Fruit fly (Drosophila melanogaster) whole organism, prepupa: ENCODE results near the gene Pfrx.

Experiments
- CG10631 ChIP-seq: fragments of 200-800 bp; sonication (Bioruptor generic); optimal IDR thresholded peaks from 2 replicates; lab custom pipeline; 2016; ENCODE audit warnings: missing biosample characterization, missing genetic modification characterization
- CG10669 ChIP-seq: fragments of 200-800 bp; sonication (Bioruptor generic); optimal IDR thresholded peaks from 3 replicates; lab custom pipeline; 2018; ENCODE audit warnings: missing biosample characterization, mild to moderate bottlenecking, missing genetic modification characterization, moderate library complexity
- CG11762 ChIP-seq: fragments of 200-800 bp; sonication (Bioruptor generic); optimal IDR thresholded peaks from 3 replicates; lab custom pipeline; 2016; ENCODE audit warnings: missing biosample characterization, missing genetic modification characterization; ENCODE audit not compliant: insufficient read depth
- CG11902 ChIP-seq: fragments of 200-800 bp; sonication (Bioruptor generic); optimal IDR thresholded peaks from 3 replicates; lab custom pipeline; 2016; ENCODE audit warnings: missing biosample characterization, missing genetic modification characterization
- CG15336 ChIP-seq: fragments of 200-800 bp; sonication (Bioruptor generic); IDR thresholded peaks from 2 replicates; pipeline ENCODE4 v1.3.6; 2022; ENCODE audit warnings: missing biosample characterization, missing genetic modification characterization
- CG1621 ChIP-seq: fragments of 200-800 bp; sonication (Bioruptor generic); optimal IDR thresholded peaks from 3 replicates; lab custom pipeline; 2018; ENCODE audit warnings: missing biosample characterization, mild to moderate bottlenecking, missing genetic modification characterization
- CG16779 ChIP-seq: fragments of 200-800 bp; sonication (Bioruptor generic); optimal IDR thresholded peaks from 3 replicates; lab custom pipeline; 2017; ENCODE audit warnings: missing biosample characterization, mild to moderate bottlenecking, missing genetic modification characterization
- CG31627 ChIP-seq: fragments of 200-800 bp; sonication (Bioruptor generic); optimal IDR thresholded peaks from 3 replicates; lab custom pipeline; 2016; ENCODE audit warnings: missing biosample characterization, missing genetic modification characterization
- CG32006 ChIP-seq: fragments of 200-800 bp; sonication (Bioruptor generic); optimal IDR thresholded peaks from 3 replicates; lab custom pipeline; 2017; ENCODE audit warnings: missing biosample characterization, mild to moderate bottlenecking, missing genetic modification characterization
- CG3919 ChIP-seq: fragments of 200-800 bp; sonication (Bioruptor generic); optimal IDR thresholded peaks from 3 replicates; lab custom pipeline; 2016; ENCODE audit warnings: missing biosample characterization, missing genetic modification characterization
- CG4318 ChIP-seq: fragments of 200-800 bp; sonication (Bioruptor generic); optimal IDR thresholded peaks from 3 replicates; lab custom pipeline; 2017; ENCODE audit warnings: missing biosample characterization, mild to moderate bottlenecking, missing genetic modification characterization
- CG6163 ChIP-seq: fragments of 200-800 bp; sonication (Bioruptor generic); IDR thresholded peaks from 3 replicates; pipeline ENCODE4 v1.3.6; 2022; ENCODE audit warnings: missing biosample characterization, missing genetic modification characterization
- CG6276 ChIP-seq: fragments of 200-800 bp; sonication (Bioruptor generic); optimal IDR thresholded peaks from 2 replicates; lab custom pipeline; 2017; ENCODE audit warnings: missing biosample characterization, mild to moderate bottlenecking, missing genetic modification characterization
- CG6792 ChIP-seq: fragments of 200-800 bp; sonication (Bioruptor generic); optimal IDR thresholded peaks from 3 replicates; lab custom pipeline; 2016; ENCODE audit warnings: missing biosample characterization, missing genetic modification characterization
- CG6854 ChIP-seq: fragments of 200-800 bp; sonication (Bioruptor generic); optimal IDR thresholded peaks from 2 replicates; lab custom pipeline; 2017; ENCODE audit warnings: missing biosample characterization, mild to moderate bottlenecking, missing genetic modification characterization
- CG7368 ChIP-seq: fragments of 200-800 bp; sonication (Bioruptor generic); optimal IDR thresholded peaks from 3 replicates; lab custom pipeline; 2016; ENCODE audit warnings: missing biosample characterization, missing genetic modification characterization
- CG8632 ChIP-seq: fragments of 200-800 bp; sonication (Bioruptor generic); optimal IDR thresholded peaks from 3 replicates; lab custom pipeline; 2016; ENCODE audit warnings: missing biosample characterization, missing genetic modification characterization
- CG9139 ChIP-seq: fragments of 200-800 bp; sonication (Bioruptor generic); optimal IDR thresholded peaks from 3 replicates; lab custom pipeline; 2017; ENCODE audit warnings: missing biosample characterization, mild to moderate bottlenecking, missing genetic modification characterization
- Eip75B ChIP-seq: fragments of 200-800 bp; sonication (Bioruptor generic); optimal IDR thresholded peaks from 3 replicates; lab custom pipeline; 2016; ENCODE audit warnings: missing biosample characterization, missing genetic modification characterization
- Eip78C ChIP-seq: fragments of 200-800 bp; sonication (Bioruptor generic); peaks from one replicate; lab custom pipeline; 2016; ENCODE audit warnings: missing biosample characterization, missing genetic modification characterization
- Eip93F ChIP-seq: fragments of 200-800 bp; sonication (Bioruptor generic); optimal IDR thresholded peaks from 2 replicates; lab custom pipeline; 2016; ENCODE audit warnings: missing biosample characterization, mild to moderate bottlenecking, missing genetic modification characterization
- Hr39 ChIP-seq: fragments of 200-800 bp; sonication (Bioruptor generic); optimal IDR thresholded peaks from 2 replicates; lab custom pipeline; 2016; ENCODE audit warnings: missing biosample characterization, missing genetic modification characterization
- Met ChIP-seq: fragments of 200-800 bp; sonication (Bioruptor generic); optimal IDR thresholded peaks from 3 replicates; lab custom pipeline; 2016; ENCODE audit warnings: missing biosample characterization, missing genetic modification characterization
- OdsH ChIP-seq: fragments of 200-800 bp; sonication (Bioruptor generic); optimal IDR thresholded peaks from 3 replicates; lab custom pipeline; 2016; ENCODE audit warnings: missing biosample characterization, missing genetic modification characterization
- Smox ChIP-seq: fragments of 200-800 bp; sonication (Bioruptor generic); optimal IDR thresholded peaks from 3 replicates; lab custom pipeline; 2016; ENCODE audit warnings: missing biosample characterization, missing genetic modification characterization
- Sox102F ChIP-seq: fragments of 200-800 bp; sonication (Bioruptor generic); optimal IDR thresholded peaks from 2 replicates; lab custom pipeline; 2016; ENCODE audit warnings: missing biosample characterization, mild to moderate bottlenecking, missing genetic modification characterization
- Sox14 ChIP-seq: fragments of 200-800 bp; sonication (Bioruptor generic); optimal IDR thresholded peaks from 3 replicates; lab custom pipeline; 2016; ENCODE audit warnings: missing biosample characterization, missing genetic modification characterization
- Sox15 ChIP-seq: fragments of 200-800 bp; sonication (Bioruptor generic); optimal IDR thresholded peaks from 3 replicates; lab custom pipeline; 2016; ENCODE audit warnings: missing biosample characterization, missing genetic modification characterization
- acj6 ChIP-seq: fragments of 200-800 bp; sonication (Bioruptor generic); optimal IDR thresholded peaks from 3 replicates; lab custom pipeline; 2016; ENCODE audit warnings: missing biosample characterization, missing genetic modification characterization
- cyc ChIP-seq: fragments of 200-800 bp; sonication (Bioruptor generic); optimal IDR thresholded peaks from 3 replicates; lab custom pipeline; 2016; ENCODE audit warnings: missing biosample characterization, missing genetic modification characterization
- dsx ChIP-seq: fragments of 200-800 bp; optimal IDR thresholded peaks from 3 replicates; lab custom pipeline; 2019; ENCODE audit warnings: missing biosample characterization, mild to moderate bottlenecking, missing genetic modification characterization, moderate library complexity; ENCODE audit not compliant: poor library complexity, severe bottlenecking
- eg ChIP-seq: fragments of 200-800 bp; sonication (Bioruptor generic); IDR thresholded peaks from 3 replicates; pipeline ENCODE4 v1.3.6; 2022; ENCODE audit warnings: missing biosample characterization, missing genetic modification characterization
- esn ChIP-seq: fragments of 200-800 bp; sonication (Bioruptor generic); optimal IDR thresholded peaks from 2 replicates; lab custom pipeline; 2016; ENCODE audit warnings: missing biosample characterization, mild to moderate bottlenecking, missing genetic modification characterization, moderate library complexity
- fd59A ChIP-seq: fragments of 200-800 bp; sonication (Bioruptor generic); optimal IDR thresholded peaks from 2 replicates; lab custom pipeline; 2017; ENCODE audit warnings: missing biosample characterization, mild to moderate bottlenecking, missing genetic modification characterization, missing genetic modification reagents
- fkh ChIP-seq: fragments of 200-800 bp; sonication (Bioruptor generic); optimal IDR thresholded peaks from 3 replicates; lab custom pipeline; 2017; ENCODE audit warnings: missing biosample characterization, mild to moderate bottlenecking, missing genetic modification characterization, moderate library complexity
- lz ChIP-seq: fragments of 200-800 bp; sonication (Bioruptor generic); optimal IDR thresholded peaks from 3 replicates; lab custom pipeline; 2016; ENCODE audit warnings: missing biosample characterization, missing genetic modification characterization
- net ChIP-seq: fragments of 200-800 bp; sonication (Bioruptor generic); optimal IDR thresholded peaks from 3 replicates; lab custom pipeline; 2016; ENCODE audit warnings: missing biosample characterization, missing genetic modification characterization
- salr ChIP-seq, 2 experiments: fragments of 200-800 bp; sonication (Bioruptor generic); optimal IDR thresholded peaks; 3 replicates each; lab custom pipeline; 2016 to 2018; ENCODE audit warnings: missing biosample characterization in 2 of 2, missing genetic modification characterization in 2 of 2, mild to moderate bottlenecking in 1 of 2
- ss ChIP-seq, 2 experiments: fragments of 200-800 bp; sonication (Bioruptor generic); optimal IDR thresholded peaks; 2 replicates in 1 of 2; 3 replicates in 1 of 2; lab custom pipeline; 2017 to 2018; ENCODE audit warnings: mild to moderate bottlenecking in 2 of 2, missing biosample characterization in 2 of 2, missing genetic modification characterization in 2 of 2, moderate library complexity in 1 of 2
- svp ChIP-seq: fragments of 200-800 bp; sonication (Bioruptor generic); peaks from one replicate; lab custom pipeline; 2016; ENCODE audit warnings: missing biosample characterization, missing genetic modification characterization
- topi ChIP-seq: fragments of 200-800 bp; sonication (Bioruptor generic); optimal IDR thresholded peaks from 3 replicates; lab custom pipeline; 2016; ENCODE audit warnings: missing biosample characterization, missing genetic modification characterization
- vri ChIP-seq: fragments of 200-800 bp; sonication (Bioruptor generic); optimal IDR thresholded peaks from 3 replicates; lab custom pipeline; 2016; ENCODE audit warnings: missing biosample characterization, mild to moderate bottlenecking, missing genetic modification characterization

The Pfrx gene

dm6 chrX:19495611-19496583 lies 592 bp downstream of the Pfrx start (continued):
- TF ChIP-seq Sox15 (GFP tag; lab: Kevin White, UChicago) (peak; percentile 50), CG11762 (GFP tag; lab: Kevin White, UChicago) (peak; percentile 38), acj6 (GFP tag; lab: Kevin White, UChicago) (peak; percentile 64), vri (GFP tag; lab: Kevin White, UChicago) (no peak), net (GFP tag; lab: Kevin White, UChicago) (peak; percentile 58), Hr39 (GFP tag; lab: Kevin White, UChicago) (peak; percentile 68), esn (GFP tag; lab: Kevin White, UChicago) (peak; percentile 61), CG10669 (peak; percentile 59), fkh (GFP tag; lab: Kevin White, UChicago) (peak; percentile 60), Met (GFP tag; lab: Kevin White, UChicago) (peak; percentile 73)
- TF ChIP-seq, all 60 proteins: peak for 51

DNA sequence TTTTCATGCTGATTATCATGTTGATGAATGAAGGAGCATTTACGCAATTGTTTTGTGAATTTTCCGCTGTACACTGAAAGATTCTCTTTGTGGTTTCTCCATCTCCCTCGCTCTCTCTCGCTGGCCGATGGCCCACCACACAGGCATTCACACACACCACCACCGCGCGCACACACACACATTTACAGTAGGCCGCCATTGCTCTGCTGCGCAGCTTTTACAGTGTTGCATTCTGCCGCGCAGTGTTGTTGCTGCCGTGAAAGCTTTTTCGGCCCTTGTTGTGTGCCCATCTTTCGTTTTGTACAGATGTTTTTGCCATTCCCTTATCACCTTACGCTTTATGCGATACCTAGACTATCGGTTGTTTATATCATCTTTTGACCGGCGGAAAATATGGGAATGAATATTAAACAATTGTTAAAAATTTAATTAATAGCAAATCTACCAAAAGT lies 1.5 kb downstream of the Pfrx start:
- TF ChIP-seq CG6276 (GFP tag; lab: Kevin White, UChicago) (no peak), Hr39 (GFP tag; lab: Kevin White, UChicago) (peak; percentile 14), OdsH (no peak), CG4318 (GFP tag; lab: Kevin White, UChicago) (no peak), CG6163 (GFP tag; lab: Robert Waterston, UW) (peak; percentile 61), dsx (GFP tag; lab: Kevin White, UChicago) (peak; percentile 53), Eip75B (peak; percentile 10), ss (GFP tag; optimal IDR thresholded peaks at IDR 0.05; lab: Kevin White, UChicago) (peak in 1 of 2 experiments; percentile 12), svp (GFP tag; lab: Kevin White, UChicago) (peak; percentile 61), cyc (GFP tag; lab: Kevin White, UChicago) (peak; percentile 29), CG10631 (no peak), salr (GFP tag; optimal IDR thresholded peaks at IDR 0.05; lab: Kevin White, UChicago) (no peak), eg (GFP tag; lab: Robert Waterston, UW) (peak; percentile 28; the same call in 1 of the 3 replicates), topi (GFP tag; lab: Kevin White, UChicago) (peak; percentile 26), Sox14 (GFP tag; lab: Kevin White, UChicago) (peak; percentile 6), Sox102F (GFP tag; lab: Kevin White, UChicago) (peak; percentile 14), CG1621 (tag; lab: Kevin White, UChicago) (peak; percentile 32), fd59A (GFP tag; lab: Kevin White, UChicago) (no peak), vri (GFP tag; lab: Kevin White, UChicago) (peak; percentile 61), CG3919 (GFP tag; lab: Kevin White, UChicago) (no peak), Eip93F (no peak), CG7368 (GFP tag; lab: Kevin White, UChicago) (peak; percentile 31)
- TF ChIP-seq, all 60 proteins: peak for 14

- TF ChIP-seq CG3919 (GFP tag; lab: Kevin White, UChicago) = peak; percentile 5
- peak; percentile 22 for TF ChIP-seq CG8632 (GFP tag; lab: Kevin White, UChicago)
- TF ChIP-seq CG6276 (GFP tag; lab: Kevin White, UChicago) = peak; percentile 10
- no peak for TF ChIP-seq fkh (GFP tag; lab: Kevin White, UChicago)
- no peak for TF ChIP-seq CG11902
- TF ChIP-seq CG6163 (GFP tag; lab: Robert Waterston, UW) = peak; percentile 48; the same call in 2 of the 3 replicates
- peak; percentile 9 for TF ChIP-seq CG32006 (GFP tag; lab: Kevin White, UChicago)
- TF ChIP-seq net (GFP tag; lab: Kevin White, UChicago) = no peak
- no peak for TF ChIP-seq Smox (GFP tag; lab: Kevin White, UChicago)
- peak; percentile 71 for TF ChIP-seq vri (GFP tag; lab: Kevin White, UChicago)
- TF ChIP-seq Eip93F = peak; percentile 52
- TF ChIP-seq ss (GFP tag; optimal IDR thresholded peaks at IDR 0.05; lab: Kevin White, UChicago) = peak; percentile 19 to 32
- no peak for TF ChIP-seq CG10631
- TF ChIP-seq Eip78C (GFP tag; lab: Kevin White, UChicago) = peak; percentile 60
- TF ChIP-seq CG31627 (GFP tag; lab: Kevin White, UChicago) = peak; percentile 14
- TF ChIP-seq CG16779 (tag; lab: Kevin White, UChicago) = peak; percentile 14
- no peak for TF ChIP-seq CG6792 (GFP tag; lab: Kevin White, UChicago)
- TF ChIP-seq dsx (GFP tag; lab: Kevin White, UChicago) = no peak
- peak; percentile 4 for TF ChIP-seq Hr39 (GFP tag; lab: Kevin White, UChicago)
- TF ChIP-seq lz = peak; percentile 18
- TF ChIP-seq CG6854 (GFP tag; lab: Kevin White, UChicago) = peak; percentile 39
- TF ChIP-seq CG15336 (GFP tag; lab: Robert Waterston, UW) = peak; percentile 35; the same call in 1 of the 2 replicates
- TF ChIP-seq cyc (GFP tag; lab: Kevin White, UChicago) = no peak
- TF ChIP-seq CG9139 = peak; percentile 17
Observed at dm6 chrX:19497782-19498440, 2.6 kb downstream of the Pfrx start.
